Fruit fly (Drosophila melanogaster) whole organism, embryonic: ENCODE measurements around the gene Notum.

Experiments used
- ATbp ChIP-seq: fragments of 200-800 bp; sonication (Bioruptor generic); optimal IDR thresholded peaks from 2 replicates; lab custom pipeline; 2017; ENCODE audit warnings: missing biosample characterization, mild to moderate bottlenecking, missing genetic modification characterization, missing genetic modification reagents
- CG11504 ChIP-seq: fragments of 200-800 bp; sonication (Bioruptor generic); optimal IDR thresholded peaks from 3 replicates; lab custom pipeline; 2019; ENCODE audit warnings: missing biosample characterization, mild to moderate bottlenecking, missing genetic modification characterization, moderate library complexity
- CG12155 ChIP-seq: fragments of 200-800 bp; sonication (Bioruptor generic); optimal IDR thresholded peaks from 3 replicates; lab custom pipeline; 2016; ENCODE audit warnings: missing biosample characterization, missing genetic modification characterization
- CG13123 ChIP-seq: fragments of 200-800 bp; sonication (Bioruptor generic); optimal IDR thresholded peaks from 2 replicates; lab custom pipeline; 2016; ENCODE audit warnings: missing biosample characterization, missing genetic modification characterization
- CG13424 ChIP-seq: fragments of 200-800 bp; sonication (Bioruptor generic); optimal IDR thresholded peaks from 2 replicates; lab custom pipeline; 2019; ENCODE audit warnings: missing biosample characterization, mild to moderate bottlenecking, missing genetic modification characterization, moderate library complexity
- CG14667 ChIP-seq: fragments of 200-800 bp; sonication (Bioruptor generic); IDR thresholded peaks from 2 replicates; pipeline ENCODE4 v1.3.6; 2022; ENCODE audit warnings: missing biosample characterization, missing genetic modification characterization
- CG14860 ChIP-seq: fragments of 200-800 bp; sonication (Bioruptor generic); IDR thresholded peaks from 3 replicates; pipeline ENCODE4 v1.3.6; 2022; ENCODE audit warnings: missing biosample characterization, missing genetic modification characterization; ENCODE audit not compliant: partially characterized antibody
- CG15011 ChIP-seq: fragments of 200-800 bp; sonication (Bioruptor generic); optimal IDR thresholded peaks from 3 replicates; lab custom pipeline; 2018; ENCODE audit warnings: missing biosample characterization, mild to moderate bottlenecking, missing genetic modification characterization
- CG15269 ChIP-seq: fragments of 200-800 bp; sonication (Bioruptor generic); optimal IDR thresholded peaks from 2 replicates; lab custom pipeline; 2018; ENCODE audit warnings: missing biosample characterization, mild to moderate bottlenecking, missing genetic modification characterization, moderate library complexity
- CG1602 ChIP-seq: fragments of 200-800 bp; sonication (Bioruptor generic); optimal IDR thresholded peaks from 3 replicates; lab custom pipeline; 2016; ENCODE audit warnings: missing biosample characterization, missing genetic modification characterization
- CG17568 ChIP-seq: fragments of 200-800 bp; sonication (Bioruptor generic); optimal IDR thresholded peaks from 2 replicates; lab custom pipeline; 2018; ENCODE audit warnings: missing biosample characterization, mild to moderate bottlenecking, missing genetic modification characterization, moderate library complexity
- CG18262 ChIP-seq: fragments of 200-800 bp; optimal IDR thresholded peaks from 3 replicates; lab custom pipeline; 2019; ENCODE audit warnings: missing biosample characterization, mild to moderate bottlenecking, missing genetic modification characterization, moderate library complexity
- CG4404 ChIP-seq: fragments of 200-800 bp; sonication (Bioruptor generic); IDR thresholded peaks from 2 replicates; pipeline ENCODE4 v1.3.6; 2022; ENCODE audit warnings: missing biosample characterization, missing genetic modification characterization
- CG4424 ChIP-seq: fragments of 200-800 bp; sonication (Bioruptor generic); optimal IDR thresholded peaks from 3 replicates; lab custom pipeline; 2016; ENCODE audit warnings: missing biosample characterization, missing genetic modification characterization
- CG5953 ChIP-seq: fragments of 200-800 bp; sonication (Bioruptor generic); IDR thresholded peaks from 2 replicates; pipeline ENCODE4 v1.3.6; 2022; ENCODE audit warnings: missing biosample characterization, missing genetic modification characterization
- CG9876 ChIP-seq: fragments of 200-800 bp; sonication (Bioruptor generic); optimal IDR thresholded peaks from 2 replicates; lab custom pipeline; 2016; ENCODE audit warnings: missing biosample characterization, missing genetic modification characterization
- Fer2 ChIP-seq: fragments of 200-800 bp; sonication (Bioruptor generic); optimal IDR thresholded peaks from 2 replicates; lab custom pipeline; 2018; ENCODE audit warnings: missing biosample characterization, mild to moderate bottlenecking, missing genetic modification characterization, moderate library complexity
- Hmr ChIP-seq: fragments of 200-800 bp; sonication (Bioruptor generic); optimal IDR thresholded peaks from 3 replicates; lab custom pipeline; 2017; ENCODE audit warnings: mild to moderate bottlenecking, missing biosample characterization, missing genetic modification reagents, missing genetic modification characterization
- Lpt ChIP-seq: fragments of >200 bp; optimal IDR thresholded peaks from 2 replicates; lab custom pipeline; 2018; ENCODE audit warnings: missing biosample characterization, missing genetic modification characterization
- MBD-R2 ChIP-seq: fragments of 200-800 bp; sonication (Bioruptor generic); IDR thresholded peaks from 2 replicates; pipeline ENCODE4 v1.3.6; 2022; ENCODE audit warnings: missing biosample characterization, missing genetic modification characterization
- NC2β ChIP-seq: fragments of 200-800 bp; sonication (Bioruptor generic); optimal IDR thresholded peaks from 2 replicates; lab custom pipeline; 2016; ENCODE audit warnings: missing biosample characterization, missing genetic modification characterization
- Neu2 ChIP-seq: fragments of 200-800 bp; sonication (Bioruptor generic); optimal IDR thresholded peaks from 3 replicates; lab custom pipeline; 2016; ENCODE audit warnings: missing biosample characterization, missing genetic modification characterization, borderline replicate concordance
- NfI ChIP-seq: fragments of 200-800 bp; sonication (Bioruptor generic); optimal IDR thresholded peaks from 3 replicates; lab custom pipeline; 2018; ENCODE audit warnings: missing biosample characterization, mild to moderate bottlenecking, missing genetic modification characterization, moderate library complexity
- Pdp1 ChIP-seq, 2 experiments: fragments of 200-800 bp; sonication (Bioruptor generic); optimal IDR thresholded peaks; 3 replicates each; lab custom pipeline; 2016; ENCODE audit warnings: missing biosample characterization in 2 of 2, missing genetic modification characterization in 2 of 2, mild to moderate bottlenecking in 1 of 2, moderate library complexity in 1 of 2
- Ptx1 ChIP-seq: fragments of 200-800 bp; sonication (Bioruptor generic); IDR thresholded peaks from 2 replicates; pipeline ENCODE4 v1.3.6; 2022; ENCODE audit warnings: missing biosample characterization, missing genetic modification characterization
- Rfx ChIP-seq: fragments of 200-800 bp; sonication (Bioruptor generic); IDR thresholded peaks from 2 replicates; pipeline ENCODE4 v1.3.6; 2022; ENCODE audit warnings: missing biosample characterization, missing genetic modification characterization
- Ssrp ChIP-seq: fragments of 200-800 bp; sonication (Bioruptor generic); optimal IDR thresholded peaks from 2 replicates; lab custom pipeline; 2018; ENCODE audit warnings: missing biosample characterization, mild to moderate bottlenecking, missing genetic modification characterization, moderate library complexity
- ap ChIP-seq: fragments of 200-800 bp; sonication (Bioruptor generic); IDR thresholded peaks from 2 replicates; pipeline ENCODE4 v1.3.6; 2022; ENCODE audit warnings: missing biosample characterization, missing genetic modification characterization
- ara ChIP-seq: fragments of 200-800 bp; sonication (Bioruptor generic); IDR thresholded peaks from 2 replicates; pipeline ENCODE4 v1.3.6; 2022; ENCODE audit warnings: missing biosample characterization, missing genetic modification characterization
- caup ChIP-seq: fragments of 200-800 bp; sonication (Bioruptor generic); optimal IDR thresholded peaks from 3 replicates; lab custom pipeline; 2017; ENCODE audit warnings: missing biosample characterization, mild to moderate bottlenecking, missing genetic modification characterization, moderate library complexity; ENCODE audit not compliant: severe bottlenecking
- corto ChIP-seq: fragments of 200-800 bp; sonication (Bioruptor generic); optimal IDR thresholded peaks from 2 replicates; lab custom pipeline; 2016; ENCODE audit warnings: missing biosample characterization, mild to moderate bottlenecking, missing genetic modification characterization, moderate library complexity
- croc ChIP-seq: fragments of 200-800 bp; sonication (Bioruptor generic); conservative IDR thresholded peaks from 3 replicates; pipeline ENCODE4 v1.3.6; 2022; ENCODE audit warnings: missing biosample characterization, missing genetic modification characterization
- dysf ChIP-seq: fragments of 200-800 bp; sonication (Bioruptor generic); IDR thresholded peaks from 3 replicates; pipeline ENCODE4 v1.3.6; 2022; ENCODE audit warnings: missing biosample characterization, missing genetic modification characterization
- gcm ChIP-seq: fragments of 200-800 bp; sonication (Bioruptor generic); optimal IDR thresholded peaks from 2 replicates; lab custom pipeline; 2019; ENCODE audit warnings: missing biosample characterization, mild to moderate bottlenecking, missing genetic modification characterization, moderate library complexity
- gem ChIP-seq: fragments of 200-800 bp; sonication (Bioruptor generic); optimal IDR thresholded peaks from 2 replicates; lab custom pipeline; 2019; ENCODE audit warnings: missing biosample characterization, mild to moderate bottlenecking, missing genetic modification characterization, moderate library complexity
- jing ChIP-seq: fragments of 200-800 bp; sonication (Bioruptor generic); optimal IDR thresholded peaks from 2 replicates; lab custom pipeline; 2018; ENCODE audit warnings: missing biosample characterization, mild to moderate bottlenecking, missing genetic modification characterization
- lilli ChIP-seq: fragments of 200-800 bp; sonication (Bioruptor generic); optimal IDR thresholded peaks from 3 replicates; lab custom pipeline; 2016; ENCODE audit warnings: missing biosample characterization, missing genetic modification characterization
- pan ChIP-seq, 4 experiments: fragments of >200 bp in 3 of 4; fragments of 200-800 bp in 1 of 4; sonication (Bioruptor generic) in 1 of 4; optimal IDR thresholded peaks in 3 of 4; IDR thresholded peaks in 1 of 4; 2 replicates each; pipeline versions ENCODE4 v1.3.6 to Lab custom; 2017 to 2022; ENCODE audit warnings: missing biosample characterization in 2 of 4, missing genetic modification characterization in 2 of 4, mixed read lengths in 1 of 4
- pita ChIP-seq: fragments of 200-800 bp; sonication (Bioruptor generic); optimal IDR thresholded peaks from 2 replicates; lab custom pipeline; 2017; ENCODE audit warnings: missing biosample characterization, mild to moderate bottlenecking, missing genetic modification characterization
- prd ChIP-seq, 3 experiments: fragments of >200 bp in 2 of 3; fragments of 200-800 bp in 1 of 3; sonication (Bioruptor generic) in 1 of 3; optimal IDR thresholded peaks in 2 of 3; IDR thresholded peaks in 1 of 3; 2 replicates in 2 of 3; 3 replicates in 1 of 3; pipeline versions ENCODE4 v1.3.6 to Lab custom; 2017 to 2022; ENCODE audit warnings: missing biosample characterization in 1 of 3, missing genetic modification characterization in 1 of 3
- repo ChIP-seq: fragments of 200-800 bp; sonication (Bioruptor generic); optimal IDR thresholded peaks from 2 replicates; lab custom pipeline; 2016; ENCODE audit warnings: missing biosample characterization, missing genetic modification characterization
- ro ChIP-seq: fragments of 200-800 bp; sonication (Bioruptor generic); IDR thresholded peaks from 2 replicates; pipeline ENCODE4 v1.3.6; 2022; ENCODE audit warnings: missing biosample characterization, missing genetic modification characterization
- sc ChIP-seq, 3 experiments: fragments of >200 bp in 2 of 3; fragments of 200-800 bp in 1 of 3; sonication (Bioruptor generic) in 1 of 3; optimal IDR thresholded peaks; 2 replicates in 2 of 3; 3 replicates in 1 of 3; lab custom pipeline; 2017; ENCODE audit warnings: mild to moderate bottlenecking in 1 of 3, missing biosample characterization in 1 of 3, missing genetic modification characterization in 1 of 3, missing genetic modification reagents in 1 of 3
- sug ChIP-seq: fragments of 200-800 bp; optimal IDR thresholded peaks from 2 replicates; lab custom pipeline; 2019; ENCODE audit warnings: missing biosample characterization, mild to moderate bottlenecking, missing genetic modification characterization, moderate library complexity
- tap ChIP-seq: fragments of 200-800 bp; optimal IDR thresholded peaks from 3 replicates; lab custom pipeline; 2019; ENCODE audit warnings: missing biosample characterization, mild to moderate bottlenecking, missing genetic modification characterization, moderate library complexity
- tio ChIP-seq: fragments of 200-800 bp; sonication (Bioruptor generic); optimal IDR thresholded peaks from 2 replicates; lab custom pipeline; 2017; ENCODE audit warnings: missing biosample characterization, missing genetic modification characterization, inconsistent platforms
- tll ChIP-seq, 2 experiments: fragments of 200-800 bp in 1 of 2; fragments of >200 bp in 1 of 2; sonication (Bioruptor generic) in 1 of 2; optimal IDR thresholded peaks; 2 replicates each; lab custom pipeline; 2017 to 2019; ENCODE audit warnings: missing biosample characterization in 2 of 2, missing genetic modification characterization in 2 of 2, mild to moderate bottlenecking in 1 of 2, moderate library complexity in 1 of 2
- ttk ChIP-seq: fragments of 200-800 bp; sonication (Bioruptor generic); IDR thresholded peaks from 2 replicates; pipeline ENCODE4 v2.1.2; 2022; ENCODE audit warnings: missing biosample characterization, missing genetic modification characterization
- yki ChIP-seq: fragments of >200 bp; optimal IDR thresholded peaks from 3 replicates; lab custom pipeline; 2018

The Notum gene

dm6 chr3L:16054095-16054494, 30.8 kb downstream of the Notum start (continued):
- TF ChIP-seq corto (no peak), ro (GFP tag; lab: Robert Waterston, UW) (no peak), prd (optimal IDR thresholded peaks at IDR 0.05; lab: Kevin White, UChicago) (no peak), prd (GFP tag; IDR thresholded peaks at IDR 0.05; lab: Robert Waterston, UW) (peak; percentile 51), tll (GFP tag; optimal IDR thresholded peaks at IDR 0.05; lab: Kevin White, UChicago) (no peak), CG14667 (no peak), Fer2 (tag; lab: Kevin White, UChicago) (no peak), NC2β (GFP tag; lab: Kevin White, UChicago) (no peak), jing (peak; percentile 26), Lpt (GFP tag; lab: Kevin White, UChicago) (no peak), CG15011 (GFP tag; lab: Kevin White, UChicago) (peak; percentile 23), NfI (GFP tag; lab: Kevin White, UChicago) (peak; percentile 19), CG4404 (no peak), sc (optimal IDR thresholded peaks at IDR 0.05; lab: Kevin White, UChicago) (no peak), sc (GFP tag; optimal IDR thresholded peaks at IDR 0.05; lab: Kevin White, UChicago) (peak; percentile 13), Rfx (GFP tag; lab: Robert Waterston, UW) (peak; percentile 31; the same call in 1 of the 2 replicates), CG12155 (GFP tag; lab: Kevin White, UChicago) (no peak), CG9876 (no peak), Hmr (GFP tag; lab: Kevin White, UChicago) (peak; percentile 48), CG17568 (GFP tag; lab: Kevin White, UChicago) (no peak), gem (tag; lab: Kevin White, UChicago) (peak; percentile 77), Ssrp (tag; lab: Kevin White, UChicago) (peak; percentile 62), CG4424 (GFP tag; lab: Kevin White, UChicago) (peak; percentile 50), croc (GFP tag; lab: Robert Waterston, UW) (no peak), CG13424 (tag; lab: Kevin White, UChicago) (peak; percentile 58), ATbp (peak; percentile 35), gcm (GFP tag; lab: Kevin White, UChicago) (peak; percentile 53), dysf (GFP tag; lab: Robert Waterston, UW) (peak; percentile 61), MBD-R2 (GFP tag; lab: Robert Waterston, UW) (no peak), pan (optimal IDR thresholded peaks at IDR 0.05; lab: Kevin White, UChicago) (no peak), pan (GFP tag; optimal IDR thresholded peaks at IDR 0.05 in 1 of 2, IDR thresholded peaks at IDR 0.05 in 1 of 2) (peak in 1 of 2 experiments; percentile 71), ara (GFP tag; lab: Robert Waterston, UW) (0 out of 2 replicates have a peak, but pooled peaks have one; percentile 20), CG13123 (no peak), Neu2 (GFP tag; lab: Kevin White, UChicago) (no peak), yki (lab: Kevin White, UChicago) (no peak), CG18262 (tag; lab: Kevin White, UChicago) (peak; percentile 67), Pdp1 (GFP tag; optimal IDR thresholded peaks at IDR 0.05; lab: Kevin White, UChicago) (no peak), tap (tag; lab: Kevin White, UChicago) (no peak), CG15269 (tag; lab: Kevin White, UChicago) (peak; percentile 68), ap (peak; percentile 35; the same call in 1 of the 2 replicates), CG11504 (tag; lab: Kevin White, UChicago) (peak; percentile 76), Ptx1 (GFP tag; lab: Robert Waterston, UW) (peak; percentile 65), ttk (GFP tag; lab: Robert Waterston, UW) (0 out of 2 replicates have a peak, but pooled peaks have one; percentile 5), CG5953 (GFP tag; lab: Robert Waterston, UW) (no peak), lilli (GFP tag; lab: Kevin White, UChicago) (peak; percentile 26), tio (peak; percentile 14), pita (GFP tag; lab: Kevin White, UChicago) (no peak), caup (peak; percentile 13), repo (GFP tag; lab: Kevin White, UChicago) (no peak), CG14860 (GFP tag; lab: Robert Waterston, UW) (no peak), CG1602 (peak; percentile 25), sug (peak; percentile 6)
